Fruit fly (Drosophila melanogaster) whole organism, adult: Measurements from ENCODE around the gene mthl9.

Experiments used
- CG11617 ChIP-seq: fragments of 200-800 bp; sonication (Bioruptor generic); optimal IDR thresholded peaks from 2 replicates; lab custom pipeline; 2017; ENCODE audit warnings: mild to moderate bottlenecking, missing biosample characterization, missing genetic modification reagents, missing genetic modification characterization
- CG12768 ChIP-seq: fragments of 200-800 bp; sonication (Bioruptor generic); optimal IDR thresholded peaks from 2 replicates; lab custom pipeline; 2017; ENCODE audit warnings: missing biosample characterization, missing genetic modification characterization, mild to moderate bottlenecking, moderate library complexity, missing genetic modification reagents
- CG33017 ChIP-seq: fragments of 200-800 bp; sonication (Bioruptor generic); optimal IDR thresholded peaks from 2 replicates; lab custom pipeline; 2018; ENCODE audit warnings: missing biosample characterization, mild to moderate bottlenecking, missing genetic modification characterization, moderate library complexity
- CG5204 ChIP-seq: fragments of 200-800 bp; sonication (Bioruptor generic); optimal IDR thresholded peaks from 2 replicates; lab custom pipeline; 2016; ENCODE audit warnings: missing biosample characterization, missing genetic modification characterization
- CG7101 ChIP-seq: fragments of 200-800 bp; sonication (Bioruptor generic); optimal IDR thresholded peaks from 2 replicates; lab custom pipeline; 2018; ENCODE audit warnings: missing biosample characterization, mild to moderate bottlenecking, missing genetic modification characterization, moderate library complexity
- Crg-1 ChIP-seq: fragments of 200-800 bp; sonication (Bioruptor generic); optimal IDR thresholded peaks from 2 replicates; lab custom pipeline; 2016; ENCODE audit warnings: missing biosample characterization, missing genetic modification characterization
- Mnt ChIP-seq: fragments of 200-800 bp; sonication (Bioruptor generic); optimal IDR thresholded peaks from 2 replicates; lab custom pipeline; 2016; ENCODE audit warnings: missing biosample characterization, mild to moderate bottlenecking, missing genetic modification characterization
- bab1 ChIP-seq: fragments of 200-800 bp; sonication (Bioruptor generic); optimal IDR thresholded peaks from 3 replicates; lab custom pipeline; 2019; ENCODE audit warnings: missing biosample characterization, mild to moderate bottlenecking, missing genetic modification characterization, moderate library complexity
- cnc ChIP-seq, 2 experiments: fragments of >200 bp; optimal IDR thresholded peaks; 2 replicates each; lab custom pipeline; 2017
- kay ChIP-seq: fragments of 200-800 bp; sonication (Bioruptor generic); peaks from one replicate; lab custom pipeline; 2016; ENCODE audit warnings: missing biosample characterization, missing genetic modification characterization, borderline replicate concordance
- pad ChIP-seq: fragments of 200-800 bp; sonication (Bioruptor generic); optimal IDR thresholded peaks from 3 replicates; lab custom pipeline; 2017; ENCODE audit warnings: missing biosample characterization, missing genetic modification characterization, mild to moderate bottlenecking, moderate library complexity, missing genetic modification reagents
- tj ChIP-seq: fragments of 200-800 bp; sonication (Bioruptor generic); optimal IDR thresholded peaks from 3 replicates; lab custom pipeline; 2017; ENCODE audit warnings: missing biosample characterization, mild to moderate bottlenecking, missing genetic modification characterization, moderate library complexity

- no peak for TF ChIP-seq CG7101
- TF ChIP-seq CG33017 (tag; lab: Kevin White, UChicago): no peak
- TF ChIP-seq CG11617 (GFP tag; lab: Kevin White, UChicago): no peak
- no peak for TF ChIP-seq Crg-1 (GFP tag; lab: Kevin White, UChicago)
- no peak for TF ChIP-seq CG12768 (GFP tag; lab: Kevin White, UChicago)
- TF ChIP-seq CG5204 (GFP tag; lab: Kevin White, UChicago): no peak
- TF ChIP-seq cnc (optimal IDR thresholded peaks at IDR 0.05; lab: Kevin White, UChicago): no peak
- no peak for TF ChIP-seq kay (GFP tag; lab: Kevin White, UChicago)
- peak; percentile 83 for TF ChIP-seq bab1 (GFP tag; lab: Kevin White, UChicago)
- no peak for TF ChIP-seq Mnt (GFP tag; lab: Kevin White, UChicago)
- TF ChIP-seq pad (GFP tag; lab: Kevin White, UChicago): no peak
- no peak for TF ChIP-seq tj (GFP tag; lab: Kevin White, UChicago)
These were observed 10.7 kb upstream of the mthl9 start, which contains the start of gene mthl10 for dm6 chr3L:342839-343238.
